Worm (Caenorhabditis elegans) whole organism, L4 larva: Measurements from ENCODE around the gene eat-6.
A peak's percentile ranks its signal among the peaks of the same experiment; 100 is the strongest.
"Not testable (repeated sequence)": the region's sequence is repeated elsewhere in the genome, so short reads cannot be mapped to it uniquely, and the experiment has no call there.

ENCODE experiments used
- F10B5.3 ChIP-seq: sonication (generic microtip); optimal IDR thresholded peaks from 2 replicates; lab custom pipeline; 2016; ENCODE audit warnings: mild to moderate bottlenecking, missing genetic modification characterization, missing compliant biosample characterization
- F49E8.2 ChIP-seq: sonication (generic microtip); optimal IDR thresholded peaks from 2 replicates; lab custom pipeline; 2016; ENCODE audit warnings: missing compliant biosample characterization, mild to moderate bottlenecking, missing genetic modification characterization, borderline replicate concordance
- Y48G9A.11 ChIP-seq: fragments of 200-800 bp; sonication (Bioruptor generic); IDR thresholded peaks from 2 replicates; pipeline ENCODE4 v1.3.6; 2022; ENCODE audit warnings: missing genetic modification reagents, missing genetic modification characterization, missing compliant biosample characterization
- ZK546.5 ChIP-seq, 2 experiments: sonication (generic microtip); optimal IDR thresholded peaks; 2 replicates each; lab custom pipeline; 2017; ENCODE audit warnings: missing biosample characterization in 2 of 2, missing genetic modification characterization in 2 of 2
- arid-1 ChIP-seq: fragments of 200-800 bp; sonication (Bioruptor generic); conservative IDR thresholded peaks from 2 replicates; pipeline ENCODE4 v1.3.6; 2022; ENCODE audit warnings: missing genetic modification reagents, missing genetic modification characterization, missing compliant biosample characterization
- ceh-20 ChIP-seq: fragments of 200-800 bp; sonication (Bioruptor generic); IDR thresholded peaks from 2 replicates; pipeline ENCODE4 v1.3.6; 2022; ENCODE audit warnings: missing genetic modification reagents, missing genetic modification characterization, missing compliant biosample characterization
- ceh-82 ChIP-seq: sonication (generic microtip); optimal IDR thresholded peaks from 2 replicates; lab custom pipeline; 2017; ENCODE audit warnings: missing biosample characterization, missing genetic modification characterization
- cey-2 ChIP-seq: sonication (generic microtip); optimal IDR thresholded peaks from 3 replicates; lab custom pipeline; 2017; ENCODE audit warnings: missing genetic modification characterization, mild to moderate bottlenecking, missing compliant biosample characterization, antibody characterized with exemption, borderline replicate concordance; ENCODE audit not compliant: insufficient read depth
- daf-19 ChIP-seq: fragments of 200-800 bp; sonication (Bioruptor generic); conservative IDR thresholded peaks from 2 replicates; pipeline ENCODE4 v1.3.6; 2022; ENCODE audit warnings: missing genetic modification characterization, missing compliant biosample characterization
- dmd-6 ChIP-seq: fragments of 200-800 bp; sonication (Bioruptor generic); IDR thresholded peaks from 2 replicates; pipeline ENCODE4 v1.3.6; 2022; ENCODE audit warnings: missing genetic modification reagents, missing genetic modification characterization, missing compliant biosample characterization
- duxl-1 ChIP-seq: sonication (generic microtip); optimal IDR thresholded peaks from 2 replicates; lab custom pipeline; 2016; ENCODE audit warnings: mild to moderate bottlenecking, missing genetic modification characterization, moderate library complexity, missing compliant biosample characterization; ENCODE audit not compliant: poor library complexity
- gei-8 ChIP-seq: fragments of 200-800 bp; sonication (Bioruptor generic); optimal IDR thresholded peaks from 2 replicates; lab custom pipeline; 2018; ENCODE audit warnings: mild to moderate bottlenecking, missing genetic modification characterization, missing compliant biosample characterization
- hif-1 ChIP-seq, 2 experiments: sonication (generic microtip); optimal IDR thresholded peaks; 2 replicates each; lab custom pipeline; 2016 to 2017; ENCODE audit warnings: missing compliant biosample characterization in 2 of 2, missing genetic modification characterization in 2 of 2, missing genetic modification reagents in 2 of 2, missing genotype in 2 of 2, mild to moderate bottlenecking in 1 of 2
- hlh-11 ChIP-seq: fragments of 200-800 bp; sonication (Bioruptor generic); optimal IDR thresholded peaks from 2 replicates; lab custom pipeline; 2018; ENCODE audit warnings: mild to moderate bottlenecking, missing genetic modification characterization, missing compliant biosample characterization
- hmg-1.1 ChIP-seq: fragments of 200-800 bp; sonication (Bioruptor generic); IDR thresholded peaks from 2 replicates; pipeline ENCODE4 v1.3.6; 2022; ENCODE audit warnings: missing genetic modification reagents, missing genetic modification characterization, missing compliant biosample characterization
- lin-1 ChIP-seq: fragments of 200-800 bp; sonication (Bioruptor generic); IDR thresholded peaks from 2 replicates; pipeline ENCODE4 v1.3.6; 2022; ENCODE audit warnings: missing genetic modification reagents, missing genetic modification characterization, missing compliant biosample characterization
- lin-29 ChIP-seq: fragments of 200-800 bp; sonication (Bioruptor generic); IDR thresholded peaks from 2 replicates; pipeline ENCODE4 v1.3.6; 2022; ENCODE audit warnings: missing genetic modification reagents, missing genetic modification characterization, missing compliant biosample characterization
- lin-38 ChIP-seq: fragments of 200-800 bp; sonication (Bioruptor generic); IDR thresholded peaks from 2 replicates; pipeline ENCODE4 v1.3.6; 2022; ENCODE audit warnings: missing genetic modification reagents, missing genetic modification characterization, missing compliant biosample characterization
- lin-39 ChIP-seq: fragments of 150-350 bp; optimal IDR thresholded peaks from 2 replicates; lab custom pipeline; 2014; ENCODE audit warnings: missing biosample characterization, missing genetic modification reagents, missing genetic modification characterization
- lsy-2 ChIP-seq, 2 experiments: fragments of 150-350 bp in 1 of 2; sonication (generic microtip) in 1 of 2; optimal IDR thresholded peaks; 2 replicates each; lab custom pipeline; 2014 to 2017; ENCODE audit warnings: missing biosample characterization in 2 of 2, missing genetic modification characterization in 2 of 2
- mdl-1 ChIP-seq, 2 experiments: fragments of 150-350 bp in 1 of 2; sonication (generic microtip) in 1 of 2; optimal IDR thresholded peaks; 2 replicates each; lab custom pipeline; 2014 to 2017; ENCODE audit warnings: missing biosample characterization in 2 of 2, missing genetic modification characterization in 2 of 2
- mxl-3 ChIP-seq: fragments of 200-800 bp; sonication (Bioruptor generic); optimal IDR thresholded peaks from 2 replicates; lab custom pipeline; 2018; ENCODE audit warnings: mild to moderate bottlenecking, missing genetic modification characterization, missing compliant biosample characterization
- nhr-102 ChIP-seq: sonication (generic microtip); optimal IDR thresholded peaks from 2 replicates; lab custom pipeline; 2016; ENCODE audit warnings: mild to moderate bottlenecking, missing genetic modification characterization, moderate library complexity, missing compliant biosample characterization
- nhr-11 ChIP-seq: fragments of 150-350 bp; optimal IDR thresholded peaks from 2 replicates; lab custom pipeline; 2014; ENCODE audit warnings: missing biosample characterization, missing genetic modification characterization
- nhr-111 ChIP-seq: fragments of 200-800 bp; sonication (Bioruptor generic); optimal IDR thresholded peaks from 2 replicates; lab custom pipeline; 2018; ENCODE audit warnings: mild to moderate bottlenecking, missing genetic modification characterization, missing compliant biosample characterization
- nhr-28 ChIP-seq: fragments of 150-350 bp; optimal IDR thresholded peaks from 2 replicates; lab custom pipeline; 2014; ENCODE audit warnings: missing biosample characterization, missing genetic modification characterization
- nhr-48 ChIP-seq: sonication (generic microtip); optimal IDR thresholded peaks from 2 replicates; lab custom pipeline; 2016; ENCODE audit warnings: mild to moderate bottlenecking, missing genetic modification characterization, missing compliant biosample characterization
- nhr-77 ChIP-seq: fragments of 150-350 bp; optimal IDR thresholded peaks from 2 replicates; lab custom pipeline; 2014; ENCODE audit warnings: missing biosample characterization, missing genetic modification characterization
- php-3 ChIP-seq: fragments of 200-800 bp; sonication (Bioruptor generic); IDR thresholded peaks from 2 replicates; pipeline ENCODE4 v1.3.6; 2022; ENCODE audit warnings: missing genetic modification reagents, missing genetic modification characterization, missing compliant biosample characterization
- pqm-1 ChIP-seq: sonication (generic microtip); optimal IDR thresholded peaks from 2 replicates; lab custom pipeline; 2017; ENCODE audit warnings: missing biosample characterization, missing genetic modification characterization
- spr-1 ChIP-seq: sonication (generic microtip); optimal IDR thresholded peaks from 2 replicates; lab custom pipeline; 2016; ENCODE audit warnings: mild to moderate bottlenecking, missing genetic modification characterization, missing compliant biosample characterization
- spr-3 ChIP-seq: fragments of 200-800 bp; sonication (Bioruptor generic); optimal IDR thresholded peaks from 2 replicates; lab custom pipeline; 2018; ENCODE audit warnings: mild to moderate bottlenecking, missing genetic modification characterization, missing compliant biosample characterization
- unc-130 ChIP-seq: sonication (generic microtip); optimal IDR thresholded peaks from 2 replicates; lab custom pipeline; 2016; ENCODE audit warnings: missing genetic modification reagents, missing genetic modification characterization, missing compliant biosample characterization

eat-6 gene

DNA sequence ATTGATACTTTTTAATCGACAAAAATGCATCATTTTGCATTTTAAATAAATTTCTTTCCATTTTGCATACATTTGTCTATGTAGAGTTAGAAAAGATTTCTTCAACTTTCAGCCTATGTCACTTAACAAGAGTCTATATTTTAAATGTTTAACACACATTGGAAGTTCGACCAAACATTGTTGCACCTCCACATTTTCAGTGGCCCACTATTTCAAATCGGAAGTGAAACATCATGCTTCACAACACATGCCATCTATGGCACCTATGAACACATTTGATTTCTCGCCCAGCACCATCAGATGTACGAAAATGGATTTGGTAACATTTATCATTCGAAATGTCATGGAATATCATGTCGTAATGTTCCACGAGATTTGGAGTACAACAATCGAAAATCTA, 8.9 kb upstream of the eat-6 start, which contains the start of gene dhc-3:
Gene dhc-3 (plus strand): TSS at position 301 of the 400 bp plus-strand sequence.
- TF ChIP-seq hlh-11, result no peak
- no peak for TF ChIP-seq nhr-11 (tag; lab: Kevin White, UChicago)
- no peak for TF ChIP-seq nhr-48 (tag; lab: Kevin White, UChicago)
- TF ChIP-seq spr-3 (GFP tag; lab: Kevin White, UChicago), result no peak
- TF ChIP-seq lin-39 (tag; lab: Kevin White, UChicago), result no peak
- TF ChIP-seq gei-8 (GFP tag; lab: Kevin White, UChicago), result no peak
- TF ChIP-seq Y48G9A.11 (GFP tag; lab: Robert Waterston, UW), result no peak
- TF ChIP-seq ZK546.5 (tag; optimal IDR thresholded peaks at IDR 0.05; lab: Kevin White, UChicago), result no peak
- no peak for TF ChIP-seq lin-38 (GFP tag; lab: Robert Waterston, UW)
- TF ChIP-seq cey-2 (tag; lab: Kevin White, UChicago), result no peak
- no peak for TF ChIP-seq spr-1 (tag; lab: Kevin White, UChicago)
- no peak for TF ChIP-seq lin-29 (GFP tag; lab: Robert Waterston, UW)
- no peak for TF ChIP-seq dmd-6
- TF ChIP-seq lsy-2 (tag; optimal IDR thresholded peaks at IDR 0.05; lab: Kevin White, UChicago), result no peak
- no peak for TF ChIP-seq nhr-77 (tag; lab: Kevin White, UChicago)
- no peak for TF ChIP-seq F10B5.3 (tag; lab: Kevin White, UChicago)
- TF ChIP-seq nhr-28, result no peak
- TF ChIP-seq daf-19, result no peak

DNA sequence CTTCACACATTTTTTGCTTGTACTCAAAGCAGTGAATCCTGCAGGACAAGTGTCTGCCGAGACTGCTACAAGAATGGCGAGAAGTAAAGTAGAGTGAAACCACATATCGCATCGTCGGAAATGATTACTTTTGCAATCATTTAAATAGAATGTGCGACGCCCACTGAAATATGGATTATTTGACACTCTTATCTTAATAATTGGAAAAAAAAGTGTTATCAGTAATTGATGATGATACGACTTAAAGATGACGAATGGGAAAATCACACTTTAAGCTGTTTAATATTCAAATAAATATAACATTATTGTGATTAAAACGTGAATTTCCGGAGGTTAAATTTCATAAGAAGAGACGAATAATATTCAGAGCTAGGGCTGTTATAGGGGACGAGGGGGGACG, 8.2 kb upstream of the eat-6 start, which contains the start of gene clec-41:
Gene clec-41 (minus strand): TSS at position 147 of the 400 bp plus-strand sequence.
- TF ChIP-seq lin-1 (GFP tag; lab: Robert Waterston, UW) (peak; percentile 85), arid-1 (no peak), php-3 (GFP tag; lab: Robert Waterston, UW) (peak; percentile 34; the same call in 1 of the 2 replicates), ceh-20 (GFP tag; lab: Robert Waterston, UW) (no peak), nhr-28 (peak; percentile 67), pqm-1 (peak; percentile 91), nhr-48 (tag; lab: Kevin White, UChicago) (no peak), dmd-6 (peak; percentile 82), mxl-3 (GFP tag; lab: Kevin White, UChicago) (peak; percentile 31), hif-1 (tag; optimal IDR thresholded peaks at IDR 0.05; lab: Kevin White, UChicago) (no peak)
- TF ChIP-seq, all 104 proteins: peak for 6

DNA sequence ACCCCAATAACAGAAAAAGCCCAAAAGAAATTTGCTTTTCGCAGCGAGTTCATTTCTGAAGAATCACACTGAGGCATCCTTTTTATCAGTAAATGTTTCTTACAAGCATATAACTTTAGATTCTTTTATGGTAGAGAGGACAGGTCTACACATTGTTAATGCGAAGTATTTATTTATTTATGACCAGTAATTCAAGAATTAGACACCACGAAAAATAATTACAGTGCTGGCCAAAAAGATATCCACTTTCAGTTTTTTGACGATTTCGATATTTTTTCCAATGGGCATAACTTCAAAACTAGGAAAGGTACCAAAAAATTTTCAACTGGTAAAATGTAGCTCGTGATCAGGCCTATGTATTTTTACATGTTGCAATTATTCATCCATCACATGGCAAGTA, 5.0 kb upstream of the eat-6 start, which contains the start of gene clec-225:
Gene clec-225 (minus strand): TSS at position 101 of the 400 bp plus-strand sequence.
- not testable (repeated sequence) for TF ChIP-seq duxl-1 (tag; lab: Kevin White, UChicago); hmg-1.1 (GFP tag; lab: Robert Waterston, UW); nhr-111 (GFP tag; lab: Kevin White, UChicago)

- no peak for TF ChIP-seq ceh-82 (tag; lab: Kevin White, UChicago)
- no peak for TF ChIP-seq Y48G9A.11 (GFP tag; lab: Robert Waterston, UW)
These were observed 3.6 kb upstream of the eat-6 start, which contains the start of gene B0365.9 for ce11 chrV:13133380-13133779. TSS of gene B0365.9 (minus strand) at chrV:13133565.

ce11 chrV:13131487-13131886, 1.7 kb upstream of the eat-6 start:
- TF ChIP-seq nhr-102 (tag; lab: Kevin White, UChicago) (no peak), mxl-3 (GFP tag; lab: Kevin White, UChicago) (no peak), unc-130 (GFP tag; lab: Kevin White, UChicago) (peak; percentile 68), nhr-77 (tag; lab: Kevin White, UChicago) (no peak), mdl-1 (tag; optimal IDR thresholded peaks at IDR 0.05; lab: Kevin White, UChicago) (no peak), F49E8.2 (peak; percentile 11), nhr-11 (tag; lab: Kevin White, UChicago) (no peak)
- TF ChIP-seq, all 104 proteins: peak for 2
